Worm (Caenorhabditis elegans) whole organism, L4 larva: ENCODE results near the gene F58B4.2.

Experiments
- D1046.2 ChIP-seq: fragments of 200-800 bp; sonication (Bioruptor generic); IDR thresholded peaks from 2 replicates; pipeline ENCODE4 v1.3.6; 2022; ENCODE audit warnings: missing genetic modification characterization, missing compliant biosample characterization
- ctbp-1 ChIP-seq: fragments of 200-800 bp; sonication (Bioruptor generic); IDR thresholded peaks from 2 replicates; pipeline ENCODE4 v1.3.6; 2022; ENCODE audit warnings: missing genetic modification reagents, missing genetic modification characterization, missing compliant biosample characterization
- daf-12 ChIP-seq: fragments of 150-350 bp; optimal IDR thresholded peaks from 2 replicates; lab custom pipeline; 2014; ENCODE audit warnings: missing biosample characterization, missing genetic modification reagents, missing genetic modification characterization
- fos-1 ChIP-seq: fragments of 150-350 bp; optimal IDR thresholded peaks from 2 replicates; lab custom pipeline; 2014; ENCODE audit warnings: missing biosample characterization, missing genetic modification characterization
- hmg-1.1 ChIP-seq: fragments of 200-800 bp; sonication (Bioruptor generic); IDR thresholded peaks from 2 replicates; pipeline ENCODE4 v1.3.6; 2022; ENCODE audit warnings: missing genetic modification reagents, missing genetic modification characterization, missing compliant biosample characterization
- mdt-29 ChIP-seq: fragments of 200-800 bp; sonication (Bioruptor generic); IDR thresholded peaks from 2 replicates; pipeline ENCODE4 v1.3.6; 2022; ENCODE audit warnings: missing genetic modification reagents, missing genetic modification characterization, missing compliant biosample characterization
- nhr-28 ChIP-seq: fragments of 150-350 bp; optimal IDR thresholded peaks from 2 replicates; lab custom pipeline; 2014; ENCODE audit warnings: missing biosample characterization, missing genetic modification characterization
- nhr-42 ChIP-seq: fragments of 200-800 bp; sonication (Bioruptor generic); IDR thresholded peaks from 2 replicates; pipeline ENCODE4 v1.3.6; 2022; ENCODE audit warnings: missing genetic modification characterization, missing compliant biosample characterization
- unc-62 ChIP-seq, 3 experiments: fragments of 150-350 bp in 1 of 3; sonication (generic microtip); optimal IDR thresholded peaks in 2 of 3; peaks in 1 of 3; 1 replicate in 1 of 3; 2 replicates in 2 of 3; lab custom pipeline; 2014 to 2017; ENCODE audit warnings: missing biosample characterization in 3 of 3, missing genetic modification characterization in 3 of 3, missing genetic modification reagents in 3 of 3, missing genotype in 1 of 3

DNA sequence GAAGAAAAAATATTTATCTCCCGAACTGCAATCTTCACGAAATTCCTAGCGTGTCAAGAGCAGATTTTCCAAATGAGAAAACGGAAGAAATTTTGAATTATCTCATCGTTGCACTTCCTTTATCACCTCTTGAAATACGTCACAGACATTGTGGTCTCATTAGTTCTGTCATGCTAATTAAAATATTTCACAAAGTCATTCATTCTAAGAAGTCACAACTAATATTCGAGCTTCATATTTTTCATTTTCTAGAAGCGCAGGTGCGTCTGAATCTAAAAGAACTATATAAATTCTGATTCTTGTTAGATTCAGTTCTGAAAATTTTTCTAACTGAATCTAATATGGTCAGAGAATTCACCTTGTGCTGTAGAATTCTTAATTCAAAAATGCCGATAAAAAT lies 28.9 kb upstream of the F58B4.2 start:
- no peak for TF ChIP-seq fos-1
- TF ChIP-seq D1046.2 (GFP tag; lab: Robert Waterston, UW), result no peak
- TF ChIP-seq ctbp-1, result no peak
- TF ChIP-seq nhr-28, result no peak
- TF ChIP-seq unc-62 (GFP tag; optimal IDR thresholded peaks at IDR 0.05 in 1 of 2; lab: Kevin White, UChicago), result no peak
- no peak for TF ChIP-seq unc-62 (tag; optimal IDR thresholded peaks at IDR 0.05; lab: Kevin White, UChicago)
- no peak for TF ChIP-seq daf-12 (tag; lab: Kevin White, UChicago)
- no peak for TF ChIP-seq nhr-42 (GFP tag; lab: Robert Waterston, UW)
- TF ChIP-seq hmg-1.1 (GFP tag; lab: Robert Waterston, UW), result no peak
- TF ChIP-seq mdt-29 (GFP tag; lab: Robert Waterston, UW), result no peak
